Fruit fly (Drosophila melanogaster): ENCODE results near the gene Prx2.

Gene Prx2

dm6 chrX:13322405-13322804 lies 7.2 kb upstream of the Prx2 start:
- TF ChIP-seq fd85E (GFP tag; optimal IDR thresholded peaks at IDR 0.05) = no peak
- peak; percentile 87 for TF ChIP-seq fkh (GFP tag; optimal IDR thresholded peaks at IDR 0.05)

dm6 chrX:13323114-13323513 lies 6.5 kb upstream of the Prx2 start:
- no peak for TF ChIP-seq ss (GFP tag; optimal IDR thresholded peaks at IDR 0.05)
- TF ChIP-seq CG6854 (GFP tag; optimal IDR thresholded peaks at IDR 0.05) = no peak
- peak; percentile 54 for TF ChIP-seq eg (GFP tag; IDR thresholded peaks at IDR 0.05)
- TF ChIP-seq CG4318 (GFP tag; optimal IDR thresholded peaks at IDR 0.05) = peak; percentile 52
- TF ChIP-seq svp (GFP tag) = peak; percentile 81
- peak; percentile 6 for TF ChIP-seq CG10669 (GFP tag; optimal IDR thresholded peaks at IDR 0.05)
- TF ChIP-seq CG9139 (GFP tag; optimal IDR thresholded peaks at IDR 0.05) = no peak
- peak; percentile 73 for TF ChIP-seq Ets21C (GFP tag; optimal IDR thresholded peaks at IDR 0.05)
- peak; percentile 54 for TF ChIP-seq Sox15 (GFP tag; optimal IDR thresholded peaks at IDR 0.05)
- peak; percentile 81 for TF ChIP-seq CG31627 (GFP tag; optimal IDR thresholded peaks at IDR 0.05)
- peak; percentile 75 for TF ChIP-seq pdm3 (GFP tag; optimal IDR thresholded peaks at IDR 0.05)
- TF ChIP-seq Lpt (GFP tag; optimal IDR thresholded peaks at IDR 0.05) = peak; percentile 37
- TF ChIP-seq fd59A (GFP tag; optimal IDR thresholded peaks at IDR 0.05) = no peak
- no peak for TF ChIP-seq spab (GFP tag; optimal IDR thresholded peaks at IDR 0.05)
- peak; percentile 4 for TF ChIP-seq CG11762 (GFP tag; optimal IDR thresholded peaks at IDR 0.05; ENCODE audit: insufficient read depth)
- no peak for TF ChIP-seq CG1621 (tag; optimal IDR thresholded peaks at IDR 0.05)
- peak; percentile 57; the same call in 1 of the 3 replicates for TF ChIP-seq CG6163 (GFP tag; IDR thresholded peaks at IDR 0.05)
- peak; percentile 60; the same call in 2 of the 3 replicates for TF ChIP-seq CG8119 (GFP tag; IDR thresholded peaks at IDR 0.05)
- peak; percentile 49 for TF ChIP-seq CG11902 (GFP tag; optimal IDR thresholded peaks at IDR 0.05)
- TF ChIP-seq Hr4 (GFP tag; optimal IDR thresholded peaks at IDR 0.05) = peak; percentile 65
- peak; percentile 64 for TF ChIP-seq Sox14 (GFP tag; optimal IDR thresholded peaks at IDR 0.05)
- TF ChIP-seq CG3032 (tag; optimal IDR thresholded peaks at IDR 0.05) = no peak
- peak; percentile 54 for TF ChIP-seq CG8632 (GFP tag; optimal IDR thresholded peaks at IDR 0.05)
- no peak for TF ChIP-seq dac (GFP tag; optimal IDR thresholded peaks at IDR 0.05)
- peak; percentile 81 for TF ChIP-seq Smox (GFP tag; optimal IDR thresholded peaks at IDR 0.05)
- TF ChIP-seq Met (GFP tag; optimal IDR thresholded peaks at IDR 0.05) = peak; percentile 79
- peak; percentile 54 for TF ChIP-seq net (GFP tag; optimal IDR thresholded peaks at IDR 0.05)
- TF ChIP-seq cyc (GFP tag; optimal IDR thresholded peaks at IDR 0.05) = peak; percentile 76
- peak; percentile 66 for TF ChIP-seq vri (GFP tag; optimal IDR thresholded peaks at IDR 0.05)
- peak; percentile 67 for TF ChIP-seq CG15336 (GFP tag; IDR thresholded peaks at IDR 0.05)
- peak; percentile 78 for TF ChIP-seq lz (GFP tag; optimal IDR thresholded peaks at IDR 0.05)
- peak; percentile 2 for TF ChIP-seq CG6276 (GFP tag; optimal IDR thresholded peaks at IDR 0.05)
- peak; percentile 76 for TF ChIP-seq Sox102F (GFP tag; optimal IDR thresholded peaks at IDR 0.05)
- peak; percentile 81 for TF ChIP-seq Hr39 (GFP tag; optimal IDR thresholded peaks at IDR 0.05)
- peak; percentile 66 for TF ChIP-seq CG6792 (GFP tag; optimal IDR thresholded peaks at IDR 0.05)
- TF ChIP-seq CG8319 (GFP tag; optimal IDR thresholded peaks at IDR 0.05) = peak; percentile 44
- TF ChIP-seq Eip78C (GFP tag) = peak; percentile 87
- TF ChIP-seq CG34406 (GFP tag; optimal IDR thresholded peaks at IDR 0.05) = peak; percentile 72
- peak; percentile 24 for TF ChIP-seq CG7368 (GFP tag; optimal IDR thresholded peaks at IDR 0.05)
- TF ChIP-seq topi (GFP tag; optimal IDR thresholded peaks at IDR 0.05) = peak; percentile 83
- peak; percentile 55 for TF ChIP-seq CG10631 (GFP tag; optimal IDR thresholded peaks at IDR 0.05)
- peak; percentile 42 for TF ChIP-seq acj6 (GFP tag; optimal IDR thresholded peaks at IDR 0.05)
- peak; percentile 69 for TF ChIP-seq CG32006 (GFP tag; optimal IDR thresholded peaks at IDR 0.05)
- TF ChIP-seq fd85E (GFP tag; optimal IDR thresholded peaks at IDR 0.05) = no peak
- TF ChIP-seq Hr38 (GFP tag; optimal IDR thresholded peaks at IDR 0.05) = no peak
- TF ChIP-seq CG3919 (GFP tag; optimal IDR thresholded peaks at IDR 0.05) = peak; percentile 44
- peak; percentile 8; the same call in 1 of the 2 replicates for TF ChIP-seq CG11294 (GFP tag; IDR thresholded peaks at IDR 0.05)
- peak in 1 of 2 experiments; percentile 48 for TF ChIP-seq salr (GFP tag; optimal IDR thresholded peaks at IDR 0.05)
- peak; percentile 85 for TF ChIP-seq esn (GFP tag; optimal IDR thresholded peaks at IDR 0.05)
- TF ChIP-seq Eip75B (GFP tag; optimal IDR thresholded peaks at IDR 0.05) = peak; percentile 43
